Fruit fly (Drosophila melanogaster): Measurements from ENCODE around the gene CG34155.
A peak's percentile ranks its signal among the peaks of the same experiment; 100 is the strongest.

The CG34155 gene

dm6 chr3R:30600154-30601009 lies 40.4 kb upstream of the CG34155 start (continued):
- peak; percentile 89 for TF ChIP-seq CG9817 (tag; optimal IDR thresholded peaks at IDR 0.05)
- peak; percentile 51 for TF ChIP-seq CG4404 (GFP tag; IDR thresholded peaks at IDR 0.05)
- TF ChIP-seq Med (GFP tag) = peak; percentile 96
- peak; percentile 92 for TF ChIP-seq CG32772 (GFP tag; IDR thresholded peaks at IDR 0.05)
- peak; percentile 95 for TF ChIP-seq tgo (GFP tag; IDR thresholded peaks at IDR 0.05)
- TF ChIP-seq vfl (GFP tag; optimal IDR thresholded peaks at IDR 0.05) = peak; percentile 78
- peak; percentile 74 for TF ChIP-seq shn (GFP tag; optimal IDR thresholded peaks at IDR 0.05)
- peak in 1 of 2 experiments; percentile 94 for TF ChIP-seq eve (GFP tag; optimal IDR thresholded peaks at IDR 0.05)
- peak; percentile 91 for TF ChIP-seq Max (GFP tag; optimal IDR thresholded peaks at IDR 0.05)
- peak; percentile 78 for TF ChIP-seq CG17568 (GFP tag; optimal IDR thresholded peaks at IDR 0.05)
- TF ChIP-seq CG10147 (GFP tag; optimal IDR thresholded peaks at IDR 0.05) = peak; percentile 89
- TF ChIP-seq Hr78 (GFP tag; optimal IDR thresholded peaks at IDR 0.05) = peak in 1 of 2 experiments; percentile 55
- peak; percentile 86 for TF ChIP-seq CHES-1-like (GFP tag; optimal IDR thresholded peaks at IDR 0.05)
- peak; percentile 85 for TF ChIP-seq NK7.1 (GFP tag; optimal IDR thresholded peaks at IDR 0.05)
- peak; percentile 92 for TF ChIP-seq lbe (GFP tag; optimal IDR thresholded peaks at IDR 0.05)
- TF ChIP-seq CG31365 (tag; optimal IDR thresholded peaks at IDR 0.05) = peak; percentile 63
- peak; percentile 92 for TF ChIP-seq nmo (GFP tag; optimal IDR thresholded peaks at IDR 0.05)
- TF ChIP-seq CG4820 (GFP tag; optimal IDR thresholded peaks at IDR 0.05) = peak; percentile 82
- TF ChIP-seq caup (GFP tag; optimal IDR thresholded peaks at IDR 0.05; ENCODE audit: severe bottlenecking) = peak; percentile 91
- TF ChIP-seq CG14710 (tag; optimal IDR thresholded peaks at IDR 0.05) = peak; percentile 81
- TF ChIP-seq ci (GFP tag; IDR thresholded peaks at IDR 0.05) = peak; percentile 98
- TF ChIP-seq CG10267 (tag; optimal IDR thresholded peaks at IDR 0.05) = peak; percentile 88
- TF ChIP-seq CkIIα-i1 (GFP tag; IDR thresholded peaks at IDR 0.05) = peak; percentile 55; the same call in 1 of the 2 replicates
- TF ChIP-seq Taf1 (GFP tag; IDR thresholded peaks at IDR 0.05) = peak; percentile 80
- TF ChIP-seq MBD-R2 (GFP tag; IDR thresholded peaks at IDR 0.05) = peak; percentile 68; the same call in 1 of the 2 replicates
- TF ChIP-seq repo (GFP tag; optimal IDR thresholded peaks at IDR 0.05) = peak; percentile 80
- no peak for TF ChIP-seq gfzf (GFP tag; optimal IDR thresholded peaks at IDR 0.05)
- TF ChIP-seq kay (GFP tag; optimal IDR thresholded peaks at IDR 0.05) = peak; percentile 83
- peak; percentile 88 for TF ChIP-seq ind (GFP tag; optimal IDR thresholded peaks at IDR 0.05)
- TF ChIP-seq CG4282 (GFP tag; optimal IDR thresholded peaks at IDR 0.05) = peak; percentile 54
- peak; percentile 81 for TF ChIP-seq CG6272 (GFP tag; IDR thresholded peaks at IDR 0.05)
- peak; percentile 58 for TF ChIP-seq bab2 (GFP tag; optimal IDR thresholded peaks at IDR 0.05)
- TF ChIP-seq cg (GFP tag; optimal IDR thresholded peaks at IDR 0.05) = no peak
- TF ChIP-seq CG12155 (GFP tag; optimal IDR thresholded peaks at IDR 0.05) = peak; percentile 83
- peak; percentile 90 for TF ChIP-seq Xbp1 (GFP tag; optimal IDR thresholded peaks at IDR 0.05)
- TF ChIP-seq CG18262 (tag; optimal IDR thresholded peaks at IDR 0.05) = peak; percentile 93
- peak; percentile 86 for TF ChIP-seq fd96Cb (tag; optimal IDR thresholded peaks at IDR 0.05)
- no peak for TF ChIP-seq Opbp (GFP tag; IDR thresholded peaks at IDR 0.05; ENCODE audit: partially characterized antibody)
- TF ChIP-seq yki (optimal IDR thresholded peaks at IDR 0.05) = no peak
- peak; percentile 82 for TF ChIP-seq CG15601 (tag; optimal IDR thresholded peaks at IDR 0.05)
- peak; percentile 38; the same call in 1 of the 2 replicates for TF ChIP-seq amos (GFP tag; IDR thresholded peaks at IDR 0.05; ENCODE audit: partially characterized antibody)
- peak; percentile 24 for TF ChIP-seq mirr (GFP tag; optimal IDR thresholded peaks at IDR 0.05)
- TF ChIP-seq mam (GFP tag; optimal IDR thresholded peaks at IDR 0.05) = peak; percentile 87
- TF ChIP-seq D19A (tag; optimal IDR thresholded peaks at IDR 0.05) = peak; percentile 86
- peak; percentile 93 for TF ChIP-seq CG8924 (tag; optimal IDR thresholded peaks at IDR 0.05)
- TF ChIP-seq Six4 (GFP tag; optimal IDR thresholded peaks at IDR 0.05) = peak; percentile 90
- TF ChIP-seq ab (GFP tag; optimal IDR thresholded peaks at IDR 0.05) = no peak
- TF ChIP-seq prd (optimal IDR thresholded peaks at IDR 0.05) = no peak
- peak; percentile 93 for TF ChIP-seq prd (GFP tag; IDR thresholded peaks at IDR 0.05)

All from whole organism, embryonic.